Fruit fly (Drosophila melanogaster): ENCODE measurements around the gene CG5592.

Gene CG5592

DNA sequence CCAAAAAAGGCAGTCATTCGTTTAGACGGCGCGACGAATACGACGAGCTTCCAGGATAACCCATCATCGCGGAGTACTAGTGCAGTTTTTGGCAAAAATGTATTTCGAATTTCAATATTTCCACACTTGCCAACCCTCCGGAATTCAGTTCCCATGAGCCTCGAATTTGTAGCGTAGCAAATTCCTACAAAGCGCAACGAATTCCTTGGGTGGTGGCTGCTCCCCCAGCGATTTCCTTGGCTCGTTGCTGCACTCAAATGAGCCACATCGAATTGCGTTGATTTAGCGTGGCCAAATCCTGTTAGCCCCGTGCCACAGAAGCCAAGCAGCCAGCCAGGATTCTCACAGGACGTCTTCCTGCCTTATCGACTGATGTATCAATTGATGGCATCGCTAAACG, 12.7 kb upstream of the CG5592 start:
- no peak for TF ChIP-seq spab (GFP tag; optimal IDR thresholded peaks at IDR 0.05)
- no peak for TF ChIP-seq CG3919 (GFP tag; optimal IDR thresholded peaks at IDR 0.05)
- TF ChIP-seq eg (GFP tag; IDR thresholded peaks at IDR 0.05): no peak

DNA sequence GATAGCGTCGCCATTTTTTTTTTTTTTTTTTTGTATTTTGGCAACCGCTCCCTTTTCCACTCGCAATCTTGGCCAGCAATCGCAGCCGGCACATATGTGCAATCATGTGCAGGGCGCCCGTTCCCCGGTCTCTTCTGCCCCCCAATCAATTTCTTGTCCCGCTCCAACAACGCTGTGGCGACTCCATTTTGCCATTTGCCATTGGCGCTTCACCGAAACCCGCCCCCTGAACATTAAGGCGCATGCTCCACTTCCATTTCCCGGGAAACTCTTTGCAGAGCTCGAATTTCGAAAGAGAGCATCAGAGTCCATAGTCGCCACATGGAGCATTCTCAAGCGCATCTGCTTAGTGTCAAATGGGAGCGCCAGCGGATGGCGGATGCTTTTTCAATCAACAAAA, 6.3 kb upstream of the CG5592 start:
- TF ChIP-seq CG7368 (GFP tag; optimal IDR thresholded peaks at IDR 0.05): no peak
- TF ChIP-seq Ets96B (tag; optimal IDR thresholded peaks at IDR 0.05): no peak
- no peak for TF ChIP-seq esn (GFP tag; optimal IDR thresholded peaks at IDR 0.05)
- TF ChIP-seq cyc (GFP tag; optimal IDR thresholded peaks at IDR 0.05): no peak
- TF ChIP-seq dac (GFP tag; optimal IDR thresholded peaks at IDR 0.05): no peak
- no peak for TF ChIP-seq Eip93F (GFP tag; optimal IDR thresholded peaks at IDR 0.05)
- no peak for TF ChIP-seq CG16779 (tag; optimal IDR thresholded peaks at IDR 0.05)
- TF ChIP-seq acj6 (GFP tag; optimal IDR thresholded peaks at IDR 0.05): no peak
- no peak for TF ChIP-seq Hr4 (GFP tag; optimal IDR thresholded peaks at IDR 0.05)
- no peak for TF ChIP-seq eg (GFP tag; IDR thresholded peaks at IDR 0.05)
- no peak for TF ChIP-seq CG3032 (tag; optimal IDR thresholded peaks at IDR 0.05)
- TF ChIP-seq CG6854 (GFP tag; optimal IDR thresholded peaks at IDR 0.05): no peak
- TF ChIP-seq Gug (GFP tag; IDR thresholded peaks at IDR 0.05): no peak
- TF ChIP-seq CG11902 (GFP tag; optimal IDR thresholded peaks at IDR 0.05): no peak
- no peak for TF ChIP-seq Eip78C (GFP tag)
- no peak for TF ChIP-seq CG11294 (GFP tag; IDR thresholded peaks at IDR 0.05)
- TF ChIP-seq CG10669 (GFP tag; optimal IDR thresholded peaks at IDR 0.05): no peak
- no peak for TF ChIP-seq CG8319 (GFP tag; optimal IDR thresholded peaks at IDR 0.05)
- TF ChIP-seq Eip75B (GFP tag; optimal IDR thresholded peaks at IDR 0.05): no peak

DNA sequence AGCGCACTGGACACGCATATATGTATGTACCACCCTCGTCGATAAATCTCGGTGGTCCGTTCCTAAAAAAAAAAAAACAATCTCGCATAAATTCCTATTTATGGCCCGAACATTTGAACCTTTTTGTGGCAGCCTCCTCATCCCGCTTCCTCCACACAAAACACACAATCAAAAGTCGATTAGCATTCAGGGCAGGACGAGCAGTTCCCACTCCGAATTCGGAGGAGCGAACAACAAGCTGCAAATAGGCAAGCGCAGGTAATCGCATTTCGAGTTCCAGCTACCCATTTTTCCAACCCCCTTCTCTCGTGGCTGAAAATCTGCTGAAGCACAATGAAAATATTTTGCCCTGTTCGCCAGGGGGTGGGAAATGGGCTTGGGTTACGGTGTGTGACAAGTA, 5.6 kb upstream of the CG5592 start:
- no peak for TF ChIP-seq CG3032 (tag; optimal IDR thresholded peaks at IDR 0.05)
- TF ChIP-seq net (GFP tag; optimal IDR thresholded peaks at IDR 0.05): no peak
- no peak for TF ChIP-seq CG10631 (GFP tag; optimal IDR thresholded peaks at IDR 0.05)
- TF ChIP-seq salr (GFP tag; optimal IDR thresholded peaks at IDR 0.05): no peak
- no peak for TF ChIP-seq lz (GFP tag; optimal IDR thresholded peaks at IDR 0.05)
- TF ChIP-seq CG6854 (GFP tag; optimal IDR thresholded peaks at IDR 0.05): no peak
- TF ChIP-seq Smox (GFP tag; optimal IDR thresholded peaks at IDR 0.05): no peak
- TF ChIP-seq Sox102F (GFP tag; optimal IDR thresholded peaks at IDR 0.05): no peak
- TF ChIP-seq achi (GFP tag; optimal IDR thresholded peaks at IDR 0.05): no peak
- no peak for TF ChIP-seq eg (GFP tag; IDR thresholded peaks at IDR 0.05)
- TF ChIP-seq pdm3 (GFP tag; optimal IDR thresholded peaks at IDR 0.05): no peak
- no peak for TF ChIP-seq Eip93F (GFP tag; optimal IDR thresholded peaks at IDR 0.05)

DNA sequence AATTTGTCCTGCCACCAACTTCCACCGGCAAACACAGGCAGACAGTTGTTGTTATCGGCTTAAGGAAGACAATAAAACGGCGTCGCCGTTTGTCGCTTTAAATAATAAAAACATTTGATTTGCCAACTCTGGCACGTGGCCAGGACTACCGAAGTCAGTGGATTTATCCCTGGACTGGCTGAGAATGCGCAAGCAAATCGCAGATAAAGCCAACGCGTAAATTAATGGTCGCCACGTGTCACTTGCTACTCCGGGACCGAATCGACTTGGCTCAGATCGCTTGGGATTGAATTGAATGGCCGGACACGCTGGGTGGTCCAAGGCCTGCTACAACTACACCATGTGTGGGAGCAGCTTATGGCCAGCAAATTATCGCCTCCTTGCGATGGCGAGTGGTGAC, 4.4 kb upstream of the CG5592 start:
- TF ChIP-seq CG11294 (GFP tag; IDR thresholded peaks at IDR 0.05): no peak
- no peak for TF ChIP-seq CG31627 (GFP tag; optimal IDR thresholded peaks at IDR 0.05)
- no peak for TF ChIP-seq lz (GFP tag; optimal IDR thresholded peaks at IDR 0.05)
- TF ChIP-seq CG6163 (GFP tag; IDR thresholded peaks at IDR 0.05): no peak
- no peak for TF ChIP-seq fd59A (GFP tag; optimal IDR thresholded peaks at IDR 0.05)
- TF ChIP-seq CG4318 (GFP tag; optimal IDR thresholded peaks at IDR 0.05): no peak
- no peak for TF ChIP-seq cyc (GFP tag; optimal IDR thresholded peaks at IDR 0.05)
- TF ChIP-seq CG15336 (GFP tag; IDR thresholded peaks at IDR 0.05): no peak
- no peak for TF ChIP-seq CG7368 (GFP tag; optimal IDR thresholded peaks at IDR 0.05)
- no peak for TF ChIP-seq dsx (GFP tag; optimal IDR thresholded peaks at IDR 0.05; ENCODE audit: poor library complexity, severe bottlenecking)
- TF ChIP-seq Smox (GFP tag; optimal IDR thresholded peaks at IDR 0.05): no peak
- TF ChIP-seq Sox102F (GFP tag; optimal IDR thresholded peaks at IDR 0.05): no peak
- no peak for TF ChIP-seq Eip78C (GFP tag)

DNA sequence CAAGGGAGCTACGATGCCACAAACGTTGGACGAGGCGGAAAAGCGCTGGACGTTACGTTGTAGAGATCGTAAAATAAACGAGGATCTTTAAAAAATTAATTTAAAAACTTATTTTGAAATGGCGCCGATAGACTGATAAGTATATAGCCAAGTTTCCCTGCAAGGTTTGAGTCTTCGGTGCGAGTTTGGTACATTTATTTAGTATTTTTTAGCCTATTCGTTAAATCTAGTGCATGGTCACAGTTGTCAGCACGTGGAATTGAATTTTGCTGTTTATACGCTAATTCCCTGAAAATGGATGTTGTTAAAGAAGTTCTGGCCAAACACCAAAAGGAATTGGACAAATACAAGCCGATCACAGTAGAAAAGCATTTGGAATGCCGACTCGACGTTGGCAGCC, 1.9 kb downstream of the CG5592 start, which contains the start of gene CG32409:
Gene CG32409 (plus strand): TSS at position 224 of the 400 bp plus-strand sequence.
- TF ChIP-seq Eip93F (GFP tag; optimal IDR thresholded peaks at IDR 0.05): no peak
- no peak for TF ChIP-seq ss (GFP tag; optimal IDR thresholded peaks at IDR 0.05)
- no peak for TF ChIP-seq fd59A (GFP tag; optimal IDR thresholded peaks at IDR 0.05)
- no peak for TF ChIP-seq CG15336 (GFP tag; IDR thresholded peaks at IDR 0.05)
- no peak for TF ChIP-seq CG1621 (tag; optimal IDR thresholded peaks at IDR 0.05)

Measured in whole organism, prepupa.